Worm (Caenorhabditis elegans) whole organism, late embryonic: ENCODE data around the gene F45D3.3.

Experiments
- eyg-1 ChIP-seq: sonication (generic microtip); optimal IDR thresholded peaks from 2 replicates; lab custom pipeline; 2016; ENCODE audit warnings: missing genotype, missing genetic modification characterization, missing compliant biosample characterization
- nhr-232 ChIP-seq: sonication (generic microtip); optimal IDR thresholded peaks from 2 replicates; lab custom pipeline; 2016; ENCODE audit warnings: missing genetic modification characterization, missing compliant biosample characterization
- sox-4 ChIP-seq: sonication (generic microtip); optimal IDR thresholded peaks from 2 replicates; lab custom pipeline; 2017; ENCODE audit warnings: mild to moderate bottlenecking, missing genetic modification characterization, inconsistent platforms, missing compliant biosample characterization
- zip-5 ChIP-seq: sonication (generic microtip); optimal IDR thresholded peaks from 2 replicates; lab custom pipeline; 2016; ENCODE audit warnings: missing genetic modification characterization, missing compliant biosample characterization

DNA sequence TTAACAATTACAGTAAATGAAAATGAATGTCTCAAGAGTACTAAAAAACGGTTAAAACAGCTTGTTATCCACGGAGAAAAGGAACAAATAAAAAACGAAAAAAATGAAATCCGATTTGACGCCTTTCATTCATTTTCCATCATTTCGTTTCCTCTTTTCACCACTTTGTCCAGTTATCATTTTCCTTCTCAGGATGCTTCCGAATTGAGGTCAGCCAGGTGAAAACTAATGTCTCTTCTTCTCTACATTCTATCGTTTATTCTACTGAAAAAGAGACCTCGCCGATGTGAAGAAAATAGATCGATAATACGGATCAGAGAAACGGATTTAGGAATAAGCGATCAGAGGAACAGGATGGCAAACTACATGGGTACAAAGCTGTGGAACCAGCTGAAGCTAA, 24.1 kb downstream of the F45D3.3 start:
- TF ChIP-seq zip-5, result no peak
- no peak for TF ChIP-seq eyg-1 (tag; lab: Kevin White, UChicago)
- TF ChIP-seq nhr-232 (tag; lab: Kevin White, UChicago), result no peak
- TF ChIP-seq sox-4, result no peak
